Worm (Caenorhabditis elegans) whole organism, late embryonic: ENCODE measurements around the gene srbc-7.

Experiments
- C08G9.2 ChIP-seq: sonication (generic microtip); optimal IDR thresholded peaks from 2 replicates; lab custom pipeline; 2016; ENCODE audit warnings: mild to moderate bottlenecking, missing genetic modification characterization, moderate library complexity, missing compliant biosample characterization
- F13H6.1 ChIP-seq: sonication (generic microtip); optimal IDR thresholded peaks from 2 replicates; lab custom pipeline; 2016; ENCODE audit warnings: missing genetic modification characterization, missing compliant biosample characterization
- K09A11.1 ChIP-seq: sonication (generic microtip); optimal IDR thresholded peaks from 2 replicates; lab custom pipeline; 2017; ENCODE audit warnings: antibody characterized with exemption, mild to moderate bottlenecking, missing genetic modification characterization, missing compliant biosample characterization; ENCODE audit not compliant: insufficient read depth
- T23F11.4 ChIP-seq: fragments of 200-800 bp; sonication (Bioruptor generic); optimal IDR thresholded peaks from 2 replicates; lab custom pipeline; 2018; ENCODE audit warnings: mild to moderate bottlenecking, missing genetic modification characterization, missing compliant biosample characterization
- Y22D7AL.16 ChIP-seq: sonication (generic microtip); optimal IDR thresholded peaks from 2 replicates; lab custom pipeline; 2016; ENCODE audit warnings: missing genetic modification characterization, missing compliant biosample characterization
- ahr-1 ChIP-seq: sonication (generic microtip); optimal IDR thresholded peaks from 2 replicates; lab custom pipeline; 2016; ENCODE audit warnings: missing genetic modification characterization, missing compliant biosample characterization
- ama-1 ChIP-seq: fragments of 150-350 bp; optimal IDR thresholded peaks from 2 replicates; lab custom pipeline; 2014
- ceh-14 ChIP-seq: sonication (generic microtip); optimal IDR thresholded peaks from 2 replicates; lab custom pipeline; 2016; ENCODE audit warnings: missing genotype, missing genetic modification characterization, missing compliant biosample characterization
- ceh-2 ChIP-seq: sonication (generic microtip); optimal IDR thresholded peaks from 2 replicates; lab custom pipeline; 2016; ENCODE audit warnings: missing genotype, missing genetic modification characterization, missing compliant biosample characterization
- ceh-22 ChIP-seq: sonication (generic microtip); optimal IDR thresholded peaks from 2 replicates; lab custom pipeline; 2017; ENCODE audit warnings: missing biosample characterization, missing genetic modification characterization
- ceh-24 ChIP-seq: sonication (generic microtip); optimal IDR thresholded peaks from 2 replicates; lab custom pipeline; 2016; ENCODE audit warnings: mild to moderate bottlenecking, missing genetic modification characterization, missing compliant biosample characterization
- ceh-30 ChIP-seq: fragments of 150-350 bp; optimal IDR thresholded peaks from 2 replicates; lab custom pipeline; 2014; ENCODE audit warnings: missing biosample characterization, missing genetic modification characterization
- ceh-34 ChIP-seq: sonication (generic microtip); optimal IDR thresholded peaks from 2 replicates; lab custom pipeline; 2016; ENCODE audit warnings: mild to moderate bottlenecking, missing genetic modification characterization, missing compliant biosample characterization
- ceh-48 ChIP-seq: sonication (generic microtip); optimal IDR thresholded peaks from 2 replicates; lab custom pipeline; 2016; ENCODE audit warnings: missing genetic modification characterization, inconsistent platforms, missing compliant biosample characterization
- ceh-6 ChIP-seq: fragments of 200-800 bp; sonication (Bioruptor generic); optimal IDR thresholded peaks from 2 replicates; lab custom pipeline; 2018; ENCODE audit warnings: mild to moderate bottlenecking, missing genetic modification characterization, missing compliant biosample characterization
- dmd-4 ChIP-seq: sonication (generic microtip); optimal IDR thresholded peaks from 2 replicates; lab custom pipeline; 2016; ENCODE audit warnings: borderline replicate concordance, missing genetic modification characterization, missing compliant biosample characterization
- dve-1 ChIP-seq: sonication (generic microtip); optimal IDR thresholded peaks from 2 replicates; lab custom pipeline; 2017; ENCODE audit warnings: antibody characterized with exemption, mild to moderate bottlenecking, missing genetic modification characterization, missing compliant biosample characterization
- eyg-1 ChIP-seq: sonication (generic microtip); optimal IDR thresholded peaks from 2 replicates; lab custom pipeline; 2016; ENCODE audit warnings: missing genotype, missing genetic modification characterization, missing compliant biosample characterization
- fkh-6 ChIP-seq: sonication (generic microtip); optimal IDR thresholded peaks from 2 replicates; lab custom pipeline; 2016; ENCODE audit warnings: missing genetic modification characterization, missing compliant biosample characterization
- gmeb-2 ChIP-seq: sonication (generic microtip); optimal IDR thresholded peaks from 2 replicates; lab custom pipeline; 2016; ENCODE audit warnings: missing genetic modification characterization, inconsistent platforms, missing compliant biosample characterization
- hlh-13 ChIP-seq: fragments of 200-800 bp; sonication (Bioruptor generic); optimal IDR thresholded peaks from 2 replicates; lab custom pipeline; 2018; ENCODE audit warnings: mild to moderate bottlenecking, missing genetic modification characterization, missing compliant biosample characterization
- hlh-15 ChIP-seq: sonication (generic microtip); optimal IDR thresholded peaks from 2 replicates; lab custom pipeline; 2016; ENCODE audit warnings: missing genetic modification characterization, missing compliant biosample characterization
- hlh-30 ChIP-seq: sonication (generic microtip); optimal IDR thresholded peaks from 2 replicates; lab custom pipeline; 2017; ENCODE audit warnings: antibody characterized with exemption, missing genetic modification characterization, missing compliant biosample characterization; ENCODE audit not compliant: insufficient read depth
- hlh-6 ChIP-seq: sonication (generic microtip); optimal IDR thresholded peaks from 2 replicates; lab custom pipeline; 2016; ENCODE audit warnings: missing genotype, missing genetic modification characterization, missing compliant biosample characterization
- hlh-8 ChIP-seq: sonication (generic microtip); optimal IDR thresholded peaks from 2 replicates; lab custom pipeline; 2016; ENCODE audit warnings: missing genotype, missing genetic modification characterization, missing compliant biosample characterization
- madf-2 ChIP-seq: sonication (generic microtip); optimal IDR thresholded peaks from 2 replicates; lab custom pipeline; 2017; ENCODE audit warnings: missing genetic modification characterization, missing compliant biosample characterization
- mec-3 ChIP-seq: sonication (generic microtip); optimal IDR thresholded peaks from 2 replicates; lab custom pipeline; 2016; ENCODE audit warnings: borderline replicate concordance, missing genetic modification characterization, missing compliant biosample characterization
- nhr-11 ChIP-seq: fragments of 150-350 bp; optimal IDR thresholded peaks from 2 replicates; lab custom pipeline; 2014; ENCODE audit warnings: missing biosample characterization, missing genetic modification characterization
- nhr-232 ChIP-seq: sonication (generic microtip); optimal IDR thresholded peaks from 2 replicates; lab custom pipeline; 2016; ENCODE audit warnings: missing genetic modification characterization, missing compliant biosample characterization
- pha-2 ChIP-seq: sonication (generic microtip); optimal IDR thresholded peaks from 2 replicates; lab custom pipeline; 2017; ENCODE audit warnings: mild to moderate bottlenecking, missing genetic modification characterization, missing compliant biosample characterization
- pha-4 ChIP-seq: fragments of 150-350 bp; optimal IDR thresholded peaks from 2 replicates; lab custom pipeline; 2018; ENCODE audit warnings: missing biosample characterization, missing genetic modification reagents, missing genetic modification characterization
- ref-2 ChIP-seq: sonication (generic microtip); optimal IDR thresholded peaks from 2 replicates; lab custom pipeline; 2016; ENCODE audit warnings: missing genetic modification characterization, missing compliant biosample characterization
- rnt-1 ChIP-seq: sonication (generic microtip); optimal IDR thresholded peaks from 2 replicates; lab custom pipeline; 2016; ENCODE audit warnings: missing genetic modification characterization, missing compliant biosample characterization
- sdc-2 ChIP-seq: sonication (generic microtip); optimal IDR thresholded peaks from 2 replicates; lab custom pipeline; 2016; ENCODE audit warnings: missing genotype, missing genetic modification characterization, missing compliant biosample characterization
- sox-2 ChIP-seq: fragments of 200-800 bp; sonication (Bioruptor generic); IDR thresholded peaks from 2 replicates; pipeline ENCODE4 v1.3.6; 2022; ENCODE audit warnings: missing genetic modification reagents, missing genetic modification characterization, missing compliant biosample characterization
- sox-4 ChIP-seq: sonication (generic microtip); optimal IDR thresholded peaks from 2 replicates; lab custom pipeline; 2017; ENCODE audit warnings: mild to moderate bottlenecking, missing genetic modification characterization, inconsistent platforms, missing compliant biosample characterization
- syd-9 ChIP-seq: sonication (generic microtip); optimal IDR thresholded peaks from 2 replicates; lab custom pipeline; 2016; ENCODE audit warnings: mild to moderate bottlenecking, missing genetic modification characterization, moderate library complexity, missing compliant biosample characterization
- tbx-2 ChIP-seq: sonication (generic microtip); optimal IDR thresholded peaks from 2 replicates; lab custom pipeline; 2016; ENCODE audit warnings: missing genetic modification characterization, missing compliant biosample characterization
- unc-55 ChIP-seq: sonication (generic microtip); optimal IDR thresholded peaks from 2 replicates; lab custom pipeline; 2017; ENCODE audit warnings: missing biosample characterization, missing genetic modification reagents, missing genetic modification characterization
- unc-86 ChIP-seq: sonication (generic microtip); optimal IDR thresholded peaks from 2 replicates; lab custom pipeline; 2016; ENCODE audit warnings: missing genetic modification characterization, missing compliant biosample characterization
- zip-5 ChIP-seq: sonication (generic microtip); optimal IDR thresholded peaks from 2 replicates; lab custom pipeline; 2016; ENCODE audit warnings: missing genetic modification characterization, missing compliant biosample characterization

srbc-7 gene

DNA sequence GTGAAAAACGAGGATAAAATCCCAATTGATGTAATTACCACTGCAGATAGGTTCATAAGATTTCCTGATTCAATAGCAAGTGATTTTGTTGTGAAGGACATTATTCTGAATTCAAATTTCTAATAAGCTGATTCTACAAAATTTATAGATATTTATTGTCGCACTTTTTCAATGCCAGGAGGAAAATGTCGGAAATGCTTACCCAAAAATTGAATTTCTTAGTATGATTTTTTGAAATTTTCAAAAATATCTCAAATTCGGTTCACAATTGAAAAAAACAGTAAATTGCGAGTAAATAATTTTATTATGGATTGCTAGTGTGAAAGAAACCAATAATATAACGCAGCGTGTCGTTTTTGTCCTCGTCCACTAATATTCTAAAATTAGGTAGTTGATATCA, 5.5 kb upstream of the srbc-7 start, which contains the start of gene srbc-10:
Gene srbc-10 (minus strand): TSS at position 101 of the 400 bp plus-strand sequence.
- no peak for TF ChIP-seq dmd-4 (tag; lab: Kevin White, UChicago)
- no peak for TF ChIP-seq sox-2 (GFP tag; lab: Robert Waterston, UW)
- TF ChIP-seq eyg-1: no peak
- TF ChIP-seq ceh-2 (tag; lab: Kevin White, UChicago): no peak
- TF ChIP-seq pha-2: no peak
- no peak for TF ChIP-seq T23F11.4 (GFP tag; lab: Kevin White, UChicago)
- no peak for TF ChIP-seq ceh-22 (tag; lab: Kevin White, UChicago)
- no peak for TF ChIP-seq pha-4 (tag; lab: Kevin White, UChicago)
- TF ChIP-seq tbx-2 (tag; lab: Kevin White, UChicago): no peak
- no peak for TF ChIP-seq ceh-48
- no peak for TF ChIP-seq ceh-14
- no peak for TF ChIP-seq F13H6.1 (tag; lab: Kevin White, UChicago)
- TF ChIP-seq mec-3: no peak
- TF ChIP-seq hlh-6 (tag; lab: Kevin White, UChicago): no peak
- no peak for TF ChIP-seq K09A11.1 (tag; lab: Kevin White, UChicago)
- no peak for TF ChIP-seq gmeb-2

DNA sequence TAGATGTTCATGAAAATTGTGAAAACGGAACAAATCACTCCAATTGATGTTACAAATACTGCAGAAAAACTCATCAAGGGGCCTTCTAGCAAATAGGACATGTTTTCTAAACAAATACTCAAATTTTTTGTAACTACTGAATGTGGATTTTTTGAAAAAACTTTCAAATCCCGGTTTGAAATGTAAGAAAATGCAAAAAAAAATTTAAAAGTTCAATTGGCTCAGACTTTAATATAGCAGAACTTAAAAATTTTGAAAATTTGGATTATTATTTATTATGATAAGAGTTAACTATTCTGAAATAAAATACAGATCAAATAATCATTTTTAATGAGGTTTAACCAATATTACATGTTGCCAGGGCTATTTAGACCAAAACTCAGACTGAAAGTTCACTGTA, 2.9 kb upstream of the srbc-7 start, which contains the start of gene srbc-9:
Gene srbc-9 (minus strand): TSS at position 101 of the 400 bp plus-strand sequence.
- TF ChIP-seq hlh-13 (GFP tag; lab: Kevin White, UChicago): no peak
- no peak for TF ChIP-seq ceh-48
- no peak for TF ChIP-seq madf-2 (tag; lab: Kevin White, UChicago)
- TF ChIP-seq sdc-2 (tag; lab: Kevin White, UChicago): no peak

DNA sequence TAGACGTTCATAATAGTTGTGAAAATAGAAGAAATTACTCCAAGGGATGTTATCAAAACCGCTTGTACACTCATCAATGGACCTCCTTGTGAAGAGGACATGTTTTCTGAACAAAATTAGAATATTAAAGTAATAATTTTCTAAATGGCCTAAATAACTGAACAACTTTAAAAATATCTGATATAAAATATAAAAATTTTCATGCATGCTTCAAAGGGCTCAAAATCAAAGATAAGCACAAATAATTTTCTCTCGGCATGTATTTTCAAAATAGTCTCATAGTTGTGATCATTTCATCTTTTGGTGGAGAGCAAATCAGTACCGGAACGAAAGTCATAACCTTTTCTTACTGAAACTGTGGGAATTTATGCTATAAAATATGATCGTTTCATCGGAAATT, 2.4 kb downstream of the srbc-7 start, which contains the start of gene srbc-8:
Gene srbc-8 (minus strand): TSS at position 101 of the 400 bp plus-strand sequence.
- TF ChIP-seq ahr-1 (tag; lab: Kevin White, UChicago) (no peak), pha-4 (tag; lab: Kevin White, UChicago) (no peak), Y22D7AL.16 (tag; lab: Kevin White, UChicago) (no peak), hlh-8 (no peak), sox-4 (tag; lab: Kevin White, UChicago) (no peak), fkh-6 (tag; lab: Kevin White, UChicago) (no peak), sdc-2 (tag; lab: Kevin White, UChicago) (no peak), unc-86 (tag; lab: Kevin White, UChicago) (no peak)

DNA sequence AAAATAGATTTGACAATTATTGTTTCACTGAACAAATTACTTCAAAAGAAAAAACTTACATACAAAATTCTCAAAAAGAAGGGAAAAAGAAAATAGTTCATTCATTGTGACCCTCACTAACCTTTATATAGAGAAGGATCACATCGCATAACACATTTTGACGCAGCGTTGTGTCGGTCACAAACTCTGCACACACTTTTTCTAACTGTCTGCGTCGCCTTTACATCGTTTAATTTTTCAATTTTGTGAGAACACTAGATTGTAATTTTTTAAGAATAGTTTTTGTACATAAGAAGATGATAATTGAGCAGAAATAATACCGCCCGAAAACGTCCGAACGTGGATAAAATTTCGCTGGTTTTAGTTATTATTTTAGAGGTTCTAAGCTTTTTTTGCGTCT, 6.5 kb downstream of the srbc-7 start, which contains the start of gene C18B10.6:
Gene C18B10.6 (minus strand): TSS at position 101 of the 400 bp plus-strand sequence.
- TF ChIP-seq sox-4 (tag; lab: Kevin White, UChicago) (no peak), rnt-1 (tag; lab: Kevin White, UChicago) (no peak), syd-9 (tag; lab: Kevin White, UChicago) (no peak), pha-2 (no peak), nhr-232 (tag; lab: Kevin White, UChicago) (no peak), gmeb-2 (no peak), ceh-30 (tag; lab: Kevin White, UChicago) (no peak), C08G9.2 (tag; lab: Kevin White, UChicago) (no peak), ceh-6 (GFP tag; lab: Kevin White, UChicago) (no peak), nhr-11 (tag; lab: Kevin White, UChicago) (no peak), hlh-30 (tag; lab: Kevin White, UChicago) (no peak)
- TF ChIP-seq, all 69 proteins: peak for 0

DNA sequence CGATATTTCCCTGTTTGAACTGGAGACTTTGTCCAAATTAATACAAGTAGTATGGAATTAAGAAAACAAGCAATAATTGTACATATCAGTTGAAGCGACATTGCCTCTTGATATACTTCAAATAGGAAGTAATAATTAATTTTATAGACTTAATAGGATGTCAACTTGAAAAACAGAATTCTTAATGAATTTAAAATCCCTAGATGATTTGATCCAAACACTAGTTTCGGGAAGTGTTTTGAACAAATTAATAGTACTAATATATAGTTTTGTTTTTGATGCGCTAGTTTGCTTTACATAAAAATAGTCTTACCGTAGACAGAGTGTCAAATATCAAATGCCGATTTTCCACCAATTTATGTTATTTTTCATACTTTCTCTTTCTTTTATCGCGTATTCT, 9.0 kb downstream of the srbc-7 start, which contains the start of gene str-190:
Gene str-190 (minus strand): TSS at position 101 of the 400 bp plus-strand sequence.
- TF ChIP-seq dve-1: no peak
- no peak for TF ChIP-seq ceh-34
- no peak for TF ChIP-seq ama-1 (lab: Kevin White, UChicago)
- TF ChIP-seq ceh-24 (tag; lab: Kevin White, UChicago): no peak
- no peak for TF ChIP-seq nhr-11 (tag; lab: Kevin White, UChicago)
- TF ChIP-seq madf-2 (tag; lab: Kevin White, UChicago): no peak
- no peak for TF ChIP-seq sox-2 (GFP tag; lab: Robert Waterston, UW)
- no peak for TF ChIP-seq ref-2 (tag; lab: Kevin White, UChicago)
- no peak for TF ChIP-seq ceh-30 (tag; lab: Kevin White, UChicago)
- no peak for TF ChIP-seq hlh-15 (tag; lab: Kevin White, UChicago)
- TF ChIP-seq gmeb-2: no peak
- no peak for TF ChIP-seq zip-5 (tag; lab: Kevin White, UChicago)
- TF ChIP-seq unc-55 (GFP tag; lab: Kevin White, UChicago): no peak
